Worm (Caenorhabditis elegans) whole organism, L3 larva: ENCODE data around the gene pdr-1.
"Not testable (repeated sequence)": the region's sequence is repeated elsewhere in the genome, so short reads cannot be mapped to it uniquely, and the experiment has no call there.

Experiments used
- ama-1 ChIP-seq: fragments of 150-350 bp; optimal IDR thresholded peaks from 2 replicates; lab custom pipeline; 2018
- ceh-28 ChIP-seq: fragments of 150-350 bp; optimal IDR thresholded peaks from 2 replicates; lab custom pipeline; 2014; ENCODE audit warnings: missing biosample characterization, missing genetic modification reagents, missing genetic modification characterization
- ceh-82 ChIP-seq: fragments of 150-350 bp; optimal IDR thresholded peaks from 2 replicates; lab custom pipeline; 2014; ENCODE audit warnings: missing biosample characterization, missing genetic modification characterization
- ceh-9 ChIP-seq: sonication (generic microtip); optimal IDR thresholded peaks from 2 replicates; lab custom pipeline; 2018; ENCODE audit warnings: missing biosample characterization, missing genetic modification characterization
- daf-12 ChIP-seq: fragments of 150-350 bp; optimal IDR thresholded peaks from 2 replicates; lab custom pipeline; 2014; ENCODE audit warnings: missing biosample characterization, missing genetic modification reagents, missing genetic modification characterization
- egl-27 ChIP-seq: sonication (generic microtip); optimal IDR thresholded peaks from 4 replicates; lab custom pipeline; 2017; ENCODE audit warnings: missing biosample characterization, missing genetic modification reagents, missing genetic modification characterization
- egl-5 ChIP-seq: fragments of 150-350 bp; optimal IDR thresholded peaks from 2 replicates; lab custom pipeline; 2017; ENCODE audit warnings: missing biosample characterization, missing genetic modification reagents, missing genetic modification characterization, inconsistent platforms
- elt-2 ChIP-seq: sonication (generic microtip); optimal IDR thresholded peaks from 2 replicates; lab custom pipeline; 2016; ENCODE audit warnings: missing genetic modification reagents, mild to moderate bottlenecking, missing genetic modification characterization, missing compliant biosample characterization
- elt-3 ChIP-seq, 3 experiments: fragments of 150-350 bp in 1 of 3; sonication (generic microtip) in 2 of 3; optimal IDR thresholded peaks; 2 replicates in 2 of 3; 4 replicates in 1 of 3; lab custom pipeline; 2014 to 2017; ENCODE audit warnings: missing biosample characterization in 3 of 3, missing genetic modification characterization in 3 of 3
- fkh-2 ChIP-seq: fragments of 150-350 bp; optimal IDR thresholded peaks from 2 replicates; lab custom pipeline; 2014; ENCODE audit warnings: missing biosample characterization, missing genetic modification reagents, missing genetic modification characterization
- fos-1 ChIP-seq: fragments of 150-350 bp; optimal IDR thresholded peaks from 2 replicates; lab custom pipeline; 2014; ENCODE audit warnings: missing biosample characterization, missing genetic modification characterization
- hmg-11 ChIP-seq: sonication (generic microtip); optimal IDR thresholded peaks from 2 replicates; lab custom pipeline; 2016; ENCODE audit warnings: missing genetic modification characterization, missing compliant biosample characterization
- lsy-12 ChIP-seq: sonication (generic microtip); optimal IDR thresholded peaks from 2 replicates; lab custom pipeline; 2016; ENCODE audit warnings: mild to moderate bottlenecking, missing genetic modification characterization, missing compliant biosample characterization
- mdl-1 ChIP-seq: fragments of 150-350 bp; optimal IDR thresholded peaks from 2 replicates; lab custom pipeline; 2014; ENCODE audit warnings: missing biosample characterization, missing genetic modification characterization
- mml-1 ChIP-seq: fragments of 150-350 bp; sonication (generic microtip); optimal IDR thresholded peaks from 3 replicates; lab custom pipeline; 2014; ENCODE audit warnings: missing biosample characterization, missing genetic modification characterization
- nhr-11 ChIP-seq: fragments of 150-350 bp; optimal IDR thresholded peaks from 2 replicates; lab custom pipeline; 2014; ENCODE audit warnings: missing biosample characterization, missing genetic modification characterization
- nhr-12 ChIP-seq: fragments of 150-350 bp; optimal IDR thresholded peaks from 2 replicates; lab custom pipeline; 2014; ENCODE audit warnings: missing biosample characterization, missing genetic modification characterization
- nhr-237 ChIP-seq: fragments of 150-350 bp; optimal IDR thresholded peaks from 2 replicates; lab custom pipeline; 2014; ENCODE audit warnings: missing biosample characterization, missing genetic modification characterization
- nhr-25 ChIP-seq: sonication (generic microtip); optimal IDR thresholded peaks from 2 replicates; lab custom pipeline; 2017; ENCODE audit warnings: missing biosample characterization, missing genetic modification characterization
- nhr-28 ChIP-seq: fragments of 150-350 bp; optimal IDR thresholded peaks from 2 replicates; lab custom pipeline; 2014; ENCODE audit warnings: missing biosample characterization, missing genetic modification characterization
- nhr-67 ChIP-seq: fragments of 150-350 bp; optimal IDR thresholded peaks from 2 replicates; lab custom pipeline; 2014; ENCODE audit warnings: missing biosample characterization, missing genetic modification characterization
- pha-4 ChIP-seq: fragments of 150-350 bp; optimal IDR thresholded peaks from 2 replicates; lab custom pipeline; 2014; ENCODE audit warnings: missing biosample characterization, missing genetic modification reagents, missing genetic modification characterization
- skn-1 ChIP-seq: fragments of 150-350 bp; optimal IDR thresholded peaks from 2 replicates; lab custom pipeline; 2014; ENCODE audit warnings: missing biosample characterization, missing genetic modification characterization
- tbx-2 ChIP-seq: sonication (generic microtip); optimal IDR thresholded peaks from 2 replicates; lab custom pipeline; 2016; ENCODE audit warnings: mild to moderate bottlenecking, missing genetic modification characterization, missing compliant biosample characterization
- unc-62 ChIP-seq: fragments of 150-350 bp; sonication (generic microtip); optimal IDR thresholded peaks from 4 replicates; lab custom pipeline; 2014; ENCODE audit warnings: missing biosample characterization, missing genetic modification reagents, missing genetic modification characterization
- ztf-11 ChIP-seq: fragments of 150-350 bp; optimal IDR thresholded peaks from 2 replicates; lab custom pipeline; 2014; ENCODE audit warnings: missing biosample characterization, missing genetic modification characterization
- ztf-4 ChIP-seq: fragments of 150-350 bp; optimal IDR thresholded peaks from 2 replicates; lab custom pipeline; 2014; ENCODE audit warnings: missing biosample characterization, missing genetic modification characterization

The pdr-1 gene

ce11 chrIII:13743922-13744321 lies 27.4 kb upstream of the pdr-1 start, which contains the start of gene tyr-2:
Gene tyr-2, plus strand, starts transcription at chrIII:13744222.
- TF ChIP-seq lsy-12 (tag; lab: Kevin White, UChicago), result no peak

ce11 chrIII:13748312-13748711 lies 23.0 kb upstream of the pdr-1 start, which contains the start of gene K08E3.2:
Gene K08E3.2, minus strand, starts transcription at chrIII:13748686.
- TF ChIP-seq elt-2 (tag; lab: Kevin White, UChicago) (no peak), skn-1 (tag; lab: Kevin White, UChicago) (no peak), daf-12 (tag; lab: Kevin White, UChicago) (no peak), hmg-11 (no peak)

ce11 chrIII:13751144-13751543 lies 20.2 kb upstream of the pdr-1 start, which contains the start of gene mlc-7:
Gene mlc-7, plus strand, starts transcription at chrIII:13751444.
- not testable (repeated sequence) for TF ChIP-seq elt-2, mdl-1, egl-27 (tag; lab: Kevin White, UChicago)
- TF ChIP-seq, all 47 proteins: peak for 0; not testable (repeated sequence) for 47

ce11 chrIII:13755689-13756088 lies 15.6 kb upstream of the pdr-1 start, which contains the start of gene toca-2:
Gene toca-2, plus strand, starts transcription at chrIII:13755896.
- TF ChIP-seq nhr-67 (tag; lab: Kevin White, UChicago), result no peak
- TF ChIP-seq tbx-2 (tag; lab: Kevin White, UChicago), result no peak
- TF ChIP-seq ztf-11 (tag; lab: Kevin White, UChicago), result no peak
- TF ChIP-seq egl-27 (tag; lab: Kevin White, UChicago), result no peak
- no peak for TF ChIP-seq lsy-12 (tag; lab: Kevin White, UChicago)
- no peak for TF ChIP-seq ztf-4 (tag; lab: Kevin White, UChicago)
- TF ChIP-seq unc-62 (GFP tag; lab: Kevin White, UChicago), result no peak
- TF ChIP-seq elt-2 (tag; lab: Kevin White, UChicago), result no peak
- TF ChIP-seq hmg-11, result no peak
- no peak for TF ChIP-seq skn-1 (tag; lab: Kevin White, UChicago)

- TF ChIP-seq nhr-11 (tag; lab: Kevin White, UChicago), result no peak
- no peak for TF ChIP-seq ceh-9 (tag; lab: Kevin White, UChicago)
- TF ChIP-seq nhr-28, result no peak
- no peak for TF ChIP-seq nhr-237
- TF ChIP-seq ceh-82 (tag; lab: Kevin White, UChicago), result no peak
- TF ChIP-seq ztf-11 (tag; lab: Kevin White, UChicago), result no peak
- TF ChIP-seq ceh-28 (tag; lab: Kevin White, UChicago), result no peak
- TF ChIP-seq unc-62 (GFP tag; lab: Kevin White, UChicago), result no peak
- no peak for TF ChIP-seq egl-27 (tag; lab: Kevin White, UChicago)
- no peak for TF ChIP-seq hmg-11
- TF ChIP-seq fkh-2 (tag; lab: Kevin White, UChicago), result no peak
- TF ChIP-seq elt-3 (tag; optimal IDR thresholded peaks at IDR 0.05; lab: Kevin White, UChicago), result no peak
- no peak for TF ChIP-seq nhr-25 (tag; lab: Kevin White, UChicago)
- no peak for TF ChIP-seq mdl-1 (tag; lab: Kevin White, UChicago)
- TF ChIP-seq lsy-12 (tag; lab: Kevin White, UChicago), result no peak
- TF ChIP-seq egl-5 (tag; lab: Kevin White, UChicago), result no peak
- no peak for TF ChIP-seq ama-1 (lab: Kevin White, UChicago)
- TF ChIP-seq elt-2 (tag; lab: Kevin White, UChicago), result no peak
These were observed 11.6 kb upstream of the pdr-1 start for ce11 chrIII:13759691-13760090.

ce11 chrIII:13761022-13761421 lies 10.3 kb upstream of the pdr-1 start:
- no peak for TF ChIP-seq ceh-9 (tag; lab: Kevin White, UChicago)
- TF ChIP-seq fos-1 (tag; lab: Kevin White, UChicago), result no peak
- no peak for TF ChIP-seq elt-2 (tag; lab: Kevin White, UChicago)
- TF ChIP-seq ztf-4 (tag; lab: Kevin White, UChicago), result no peak
- TF ChIP-seq unc-62 (GFP tag; lab: Kevin White, UChicago), result no peak
- TF ChIP-seq nhr-28, result no peak
- TF ChIP-seq mml-1 (tag; lab: Kevin White, UChicago), result no peak
- TF ChIP-seq nhr-67 (tag; lab: Kevin White, UChicago), result no peak
- TF ChIP-seq nhr-25 (tag; lab: Kevin White, UChicago), result no peak
- TF ChIP-seq egl-27 (tag; lab: Kevin White, UChicago), result no peak
- no peak for TF ChIP-seq nhr-12 (tag; lab: Kevin White, UChicago)
- no peak for TF ChIP-seq ztf-11 (tag; lab: Kevin White, UChicago)
- TF ChIP-seq tbx-2 (tag; lab: Kevin White, UChicago), result no peak
- TF ChIP-seq ceh-28 (tag; lab: Kevin White, UChicago), result no peak
- TF ChIP-seq pha-4, result no peak
- no peak for TF ChIP-seq mdl-1 (tag; lab: Kevin White, UChicago)
- TF ChIP-seq skn-1 (tag; lab: Kevin White, UChicago), result no peak
